Worm (Caenorhabditis elegans) whole organism, late embryonic: Measurements from ENCODE around the gene spl-3.

Experiments
- C38D4.7 ChIP-seq: fragments of 200-800 bp; sonication (Bioruptor generic); optimal IDR thresholded peaks from 2 replicates; lab custom pipeline; 2018; ENCODE audit warnings: mild to moderate bottlenecking, missing genetic modification characterization, moderate library complexity, missing compliant biosample characterization
- K02D7.2 ChIP-seq: sonication (generic microtip); optimal IDR thresholded peaks from 2 replicates; lab custom pipeline; 2017; ENCODE audit warnings: mild to moderate bottlenecking, missing genetic modification characterization, missing compliant biosample characterization
- T23F11.4 ChIP-seq: fragments of 200-800 bp; sonication (Bioruptor generic); optimal IDR thresholded peaks from 2 replicates; lab custom pipeline; 2018; ENCODE audit warnings: mild to moderate bottlenecking, missing genetic modification characterization, missing compliant biosample characterization
- Y22D7AL.16 ChIP-seq: sonication (generic microtip); optimal IDR thresholded peaks from 2 replicates; lab custom pipeline; 2016; ENCODE audit warnings: missing genetic modification characterization, missing compliant biosample characterization
- ahr-1 ChIP-seq: sonication (generic microtip); optimal IDR thresholded peaks from 2 replicates; lab custom pipeline; 2016; ENCODE audit warnings: missing genetic modification characterization, missing compliant biosample characterization
- ama-1 ChIP-seq: fragments of 150-350 bp; optimal IDR thresholded peaks from 2 replicates; lab custom pipeline; 2014
- ceh-14 ChIP-seq: sonication (generic microtip); optimal IDR thresholded peaks from 2 replicates; lab custom pipeline; 2016; ENCODE audit warnings: missing genotype, missing genetic modification characterization, missing compliant biosample characterization
- ceh-18 ChIP-seq: sonication (generic microtip); optimal IDR thresholded peaks from 2 replicates; lab custom pipeline; 2016; ENCODE audit warnings: missing genetic modification characterization, missing compliant biosample characterization
- ceh-19 ChIP-seq: fragments of 200-800 bp; sonication (Bioruptor generic); optimal IDR thresholded peaks from 2 replicates; lab custom pipeline; 2018; ENCODE audit warnings: mild to moderate bottlenecking, missing genetic modification characterization, missing compliant biosample characterization
- ceh-2 ChIP-seq: sonication (generic microtip); optimal IDR thresholded peaks from 2 replicates; lab custom pipeline; 2016; ENCODE audit warnings: missing genotype, missing genetic modification characterization, missing compliant biosample characterization
- ceh-22 ChIP-seq: sonication (generic microtip); optimal IDR thresholded peaks from 2 replicates; lab custom pipeline; 2017; ENCODE audit warnings: missing biosample characterization, missing genetic modification characterization
- ceh-30 ChIP-seq: fragments of 150-350 bp; optimal IDR thresholded peaks from 2 replicates; lab custom pipeline; 2014; ENCODE audit warnings: missing biosample characterization, missing genetic modification characterization
- ceh-31 ChIP-seq: sonication (generic microtip); optimal IDR thresholded peaks from 2 replicates; lab custom pipeline; 2016; ENCODE audit warnings: missing genetic modification characterization, missing compliant biosample characterization
- ceh-34 ChIP-seq: sonication (generic microtip); optimal IDR thresholded peaks from 2 replicates; lab custom pipeline; 2016; ENCODE audit warnings: mild to moderate bottlenecking, missing genetic modification characterization, missing compliant biosample characterization
- ceh-48 ChIP-seq: sonication (generic microtip); optimal IDR thresholded peaks from 2 replicates; lab custom pipeline; 2016; ENCODE audit warnings: missing genetic modification characterization, inconsistent platforms, missing compliant biosample characterization
- che-1 ChIP-seq: sonication (generic microtip); optimal IDR thresholded peaks from 2 replicates; lab custom pipeline; 2016; ENCODE audit warnings: mild to moderate bottlenecking, missing genetic modification characterization, missing compliant biosample characterization
- elt-2 ChIP-seq: sonication (generic microtip); optimal IDR thresholded peaks from 2 replicates; lab custom pipeline; 2016; ENCODE audit warnings: missing genetic modification reagents, missing genetic modification characterization, missing compliant biosample characterization
- fax-1 ChIP-seq: sonication (generic microtip); optimal IDR thresholded peaks from 2 replicates; lab custom pipeline; 2016; ENCODE audit warnings: missing genotype, missing genetic modification characterization, missing compliant biosample characterization
- gmeb-2 ChIP-seq: sonication (generic microtip); optimal IDR thresholded peaks from 2 replicates; lab custom pipeline; 2016; ENCODE audit warnings: missing genetic modification characterization, inconsistent platforms, missing compliant biosample characterization
- lim-6 ChIP-seq: sonication (generic microtip); optimal IDR thresholded peaks from 2 replicates; lab custom pipeline; 2016; ENCODE audit warnings: missing genetic modification characterization, missing compliant biosample characterization
- madf-2 ChIP-seq: sonication (generic microtip); optimal IDR thresholded peaks from 2 replicates; lab custom pipeline; 2017; ENCODE audit warnings: missing genetic modification characterization, missing compliant biosample characterization
- mec-3 ChIP-seq: sonication (generic microtip); optimal IDR thresholded peaks from 2 replicates; lab custom pipeline; 2016; ENCODE audit warnings: borderline replicate concordance, missing genetic modification characterization, missing compliant biosample characterization
- pat-9 ChIP-seq: fragments of 200-800 bp; sonication (Bioruptor generic); optimal IDR thresholded peaks from 2 replicates; lab custom pipeline; 2018; ENCODE audit warnings: mild to moderate bottlenecking, missing genetic modification characterization, moderate library complexity, missing compliant biosample characterization
- pax-1 ChIP-seq: fragments of 150-350 bp; optimal IDR thresholded peaks from 2 replicates; lab custom pipeline; 2014; ENCODE audit warnings: missing biosample characterization, missing genetic modification characterization
- pha-4 ChIP-seq: fragments of 150-350 bp; optimal IDR thresholded peaks from 2 replicates; lab custom pipeline; 2018; ENCODE audit warnings: missing biosample characterization, missing genetic modification reagents, missing genetic modification characterization
- pqm-1 ChIP-seq: sonication (generic microtip); optimal IDR thresholded peaks from 2 replicates; lab custom pipeline; 2016; ENCODE audit warnings: missing genetic modification characterization, missing compliant biosample characterization
- ref-2 ChIP-seq: sonication (generic microtip); optimal IDR thresholded peaks from 2 replicates; lab custom pipeline; 2016; ENCODE audit warnings: missing genetic modification characterization, missing compliant biosample characterization
- rnt-1 ChIP-seq: sonication (generic microtip); optimal IDR thresholded peaks from 2 replicates; lab custom pipeline; 2016; ENCODE audit warnings: missing genetic modification characterization, missing compliant biosample characterization
- sdc-2 ChIP-seq: sonication (generic microtip); optimal IDR thresholded peaks from 2 replicates; lab custom pipeline; 2016; ENCODE audit warnings: missing genotype, missing genetic modification characterization, missing compliant biosample characterization
- sox-4 ChIP-seq: sonication (generic microtip); optimal IDR thresholded peaks from 2 replicates; lab custom pipeline; 2017; ENCODE audit warnings: mild to moderate bottlenecking, missing genetic modification characterization, inconsistent platforms, missing compliant biosample characterization
- syd-9 ChIP-seq: sonication (generic microtip); optimal IDR thresholded peaks from 2 replicates; lab custom pipeline; 2016; ENCODE audit warnings: mild to moderate bottlenecking, missing genetic modification characterization, moderate library complexity, missing compliant biosample characterization
- tbx-7 ChIP-seq: sonication (generic microtip); optimal IDR thresholded peaks from 2 replicates; lab custom pipeline; 2016; ENCODE audit warnings: missing genotype, missing genetic modification characterization, missing compliant biosample characterization
- ttx-3 ChIP-seq: sonication (generic microtip); optimal IDR thresholded peaks from 2 replicates; lab custom pipeline; 2016; ENCODE audit warnings: missing genetic modification reagents, missing genetic modification characterization, missing compliant biosample characterization
- unc-42 ChIP-seq: sonication (generic microtip); optimal IDR thresholded peaks from 2 replicates; lab custom pipeline; 2016; ENCODE audit warnings: missing genotype, missing genetic modification characterization, missing compliant biosample characterization
- unc-55 ChIP-seq: sonication (generic microtip); optimal IDR thresholded peaks from 2 replicates; lab custom pipeline; 2017; ENCODE audit warnings: missing biosample characterization, missing genetic modification reagents, missing genetic modification characterization
- unc-86 ChIP-seq: sonication (generic microtip); optimal IDR thresholded peaks from 2 replicates; lab custom pipeline; 2016; ENCODE audit warnings: missing genetic modification characterization, missing compliant biosample characterization
- ztf-16 ChIP-seq: sonication (generic microtip); optimal IDR thresholded peaks from 2 replicates; lab custom pipeline; 2017; ENCODE audit warnings: missing genetic modification characterization, missing compliant biosample characterization

The spl-3 gene

DNA sequence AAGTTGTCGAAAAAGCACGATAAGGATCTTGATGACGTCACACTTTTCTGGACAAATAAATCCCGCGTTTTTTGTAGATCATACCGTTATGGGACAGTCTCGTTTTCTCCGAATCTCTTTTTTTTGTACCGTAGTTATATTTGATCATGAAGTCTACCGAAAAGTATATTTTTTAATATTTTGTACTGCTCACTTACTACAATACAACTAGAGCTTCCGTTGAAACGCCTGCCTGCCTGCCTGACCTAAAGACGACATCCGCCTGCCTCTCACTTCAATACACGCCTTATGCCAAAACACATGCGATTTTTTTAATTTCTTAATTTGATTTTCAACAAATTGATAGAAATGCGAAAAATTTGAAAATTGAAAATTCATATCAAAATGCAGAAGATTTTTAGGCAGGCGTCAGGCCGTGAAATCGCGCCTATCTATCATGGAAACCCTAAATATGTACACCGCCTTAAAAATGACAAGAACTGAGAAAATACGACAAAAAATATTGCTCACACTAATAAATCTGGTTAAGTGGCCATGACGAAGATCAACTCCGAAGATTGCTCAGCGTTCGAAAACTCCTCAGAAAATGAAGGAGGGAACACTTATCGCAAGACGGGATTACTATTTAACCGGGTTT, 32.8 kb downstream of the spl-3 start, which contains the start of gene W09G12.8:
TSS of gene W09G12.8 (plus strand) at position 587 of the 637 bp plus-strand sequence.
- TF ChIP-seq unc-86 (no peak), madf-2 (tag; lab: Kevin White, UChicago) (no peak), pha-4 (no peak), che-1 (tag; lab: Kevin White, UChicago) (no peak), syd-9 (tag; lab: Kevin White, UChicago) (no peak), pqm-1 (tag; lab: Kevin White, UChicago) (no peak), ceh-34 (tag; lab: Kevin White, UChicago) (no peak), ref-2 (tag; lab: Kevin White, UChicago) (no peak), tbx-7 (no peak), sdc-2 (no peak), ceh-14 (tag; lab: Kevin White, UChicago) (no peak), ceh-30 (no peak)
- TF ChIP-seq, all 69 proteins: peak for 0

DNA sequence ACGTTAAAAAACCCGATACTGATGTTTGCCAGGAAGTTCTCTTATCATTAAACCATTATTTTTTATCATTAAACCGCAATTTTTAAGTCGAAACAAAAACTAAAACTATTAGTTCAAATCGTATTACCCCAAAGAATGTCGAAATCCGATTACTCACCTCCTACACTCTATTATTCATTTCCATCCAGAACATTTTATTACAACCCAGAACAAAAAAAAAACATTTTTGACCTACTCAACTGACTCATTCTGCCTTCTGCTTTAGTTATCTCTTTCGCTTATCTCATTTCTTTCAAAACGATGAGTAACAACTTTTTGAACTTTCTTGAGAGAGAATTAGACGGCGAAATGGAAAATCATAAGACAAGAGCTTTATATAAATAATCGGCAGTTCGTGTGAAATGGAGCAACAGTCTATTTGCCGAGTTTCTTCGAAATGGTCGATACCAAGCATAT, 35.8 kb downstream of the spl-3 start, which contains the start of gene W09G12.7:
TSS of gene W09G12.7 (plus strand) at position 406 of the 456 bp plus-strand sequence.
- TF ChIP-seq ceh-18 (no peak), fax-1 (tag; lab: Kevin White, UChicago) (no peak), T23F11.4 (GFP tag; lab: Kevin White, UChicago) (no peak)

DNA sequence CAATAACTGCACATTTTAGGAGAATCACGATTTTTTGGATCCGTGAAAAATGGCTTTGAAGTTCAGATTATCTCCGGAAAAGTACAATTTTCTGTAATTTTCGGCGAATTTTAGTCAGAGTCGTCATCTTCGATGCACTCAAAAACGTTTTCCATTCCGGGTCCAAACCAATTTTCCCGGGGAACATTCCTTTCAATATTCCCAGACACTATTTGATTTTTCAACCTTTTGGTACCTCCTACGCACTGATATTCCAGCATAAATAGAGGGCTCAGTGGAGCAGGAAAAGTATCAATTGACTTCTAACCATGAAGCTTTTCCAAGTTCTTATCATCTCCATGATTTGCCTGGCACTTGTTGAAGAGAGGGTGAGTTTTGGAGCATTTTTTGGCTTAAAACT, 38.7 kb downstream of the spl-3 start, which contains the start of gene W09G12.6:
TSS of gene W09G12.6 (plus strand) at position 301 of the 400 bp plus-strand sequence.
- TF ChIP-seq C38D4.7 = no peak
- TF ChIP-seq ahr-1 (tag; lab: Kevin White, UChicago) = no peak
- TF ChIP-seq unc-55 (GFP tag; lab: Kevin White, UChicago) = no peak
- no peak for TF ChIP-seq ceh-2
- no peak for TF ChIP-seq pax-1 (tag; lab: Kevin White, UChicago)
- no peak for TF ChIP-seq lim-6 (tag; lab: Kevin White, UChicago)
- TF ChIP-seq Y22D7AL.16 (tag; lab: Kevin White, UChicago) = no peak
- no peak for TF ChIP-seq ceh-22
- TF ChIP-seq ceh-31 = no peak
- TF ChIP-seq K02D7.2 (tag; lab: Kevin White, UChicago) = no peak
- no peak for TF ChIP-seq ceh-19 (GFP tag; lab: Kevin White, UChicago)
- TF ChIP-seq ttx-3 = no peak
- TF ChIP-seq tbx-7 = no peak
- no peak for TF ChIP-seq ceh-48 (tag; lab: Kevin White, UChicago)
- no peak for TF ChIP-seq mec-3
- TF ChIP-seq ceh-34 (tag; lab: Kevin White, UChicago) = no peak
- no peak for TF ChIP-seq sox-4 (tag; lab: Kevin White, UChicago)
- TF ChIP-seq ama-1 (lab: Kevin White, UChicago) = no peak

ce11 chrIV:1232419-1233145, 39.7 kb downstream of the spl-3 start:
- TF ChIP-seq pat-9 (no peak), unc-42 (no peak), ztf-16 (tag; lab: Kevin White, UChicago) (no peak), pha-4 (no peak), ttx-3 (no peak), T23F11.4 (GFP tag; lab: Kevin White, UChicago) (no peak), elt-2 (tag; lab: Kevin White, UChicago) (no peak), gmeb-2 (tag; lab: Kevin White, UChicago) (no peak), pax-1 (tag; lab: Kevin White, UChicago) (no peak), fax-1 (tag; lab: Kevin White, UChicago) (no peak), K02D7.2 (tag; lab: Kevin White, UChicago) (no peak), rnt-1 (tag; lab: Kevin White, UChicago) (no peak)
